Worm (Caenorhabditis elegans) whole organism, late embryonic: Measurements from ENCODE around the gene ZK353.4.

Source experiments
- ceh-45 ChIP-seq: fragments of 200-800 bp; sonication (Bioruptor generic); IDR thresholded peaks from 2 replicates; pipeline ENCODE4 v1.3.6; 2022; ENCODE audit warnings: missing genetic modification reagents, missing genetic modification characterization, missing compliant biosample characterization
- che-1 ChIP-seq: sonication (generic microtip); optimal IDR thresholded peaks from 2 replicates; lab custom pipeline; 2016; ENCODE audit warnings: mild to moderate bottlenecking, missing genetic modification characterization, missing compliant biosample characterization
- lin-11 ChIP-seq: fragments of 200-800 bp; sonication (Bioruptor generic); optimal IDR thresholded peaks from 2 replicates; lab custom pipeline; 2018; ENCODE audit warnings: mild to moderate bottlenecking, missing genetic modification characterization, missing compliant biosample characterization
- pros-1 ChIP-seq: fragments of 150-350 bp; optimal IDR thresholded peaks from 2 replicates; lab custom pipeline; 2014; ENCODE audit warnings: missing biosample characterization, missing genetic modification reagents, missing genetic modification characterization
- tbx-2 ChIP-seq: sonication (generic microtip); optimal IDR thresholded peaks from 2 replicates; lab custom pipeline; 2016; ENCODE audit warnings: missing genetic modification characterization, missing compliant biosample characterization

ce11 chrIII:8356407-8356881 is 33.0 kb downstream of the ZK353.4 start:
- TF ChIP-seq tbx-2 (tag; lab: Kevin White, UChicago), result peak; percentile 60
- TF ChIP-seq che-1 (tag; lab: Kevin White, UChicago), result peak; percentile 12
- TF ChIP-seq lin-11 (tag; lab: Kevin White, UChicago), result peak; percentile 8
- no peak for TF ChIP-seq ceh-45
- TF ChIP-seq pros-1 (tag; lab: Kevin White, UChicago), result peak; percentile 40
